Worm (Caenorhabditis elegans) whole organism, midembryonic: ENCODE measurements around the gene W03G1.2.

ENCODE experiments used
- med-1 ChIP-seq: sonication (generic microtip); optimal IDR thresholded peaks from 2 replicates; lab custom pipeline; 2017; ENCODE audit warnings: missing genetic modification characterization, mild to moderate bottlenecking, missing compliant biosample characterization, antibody characterized with exemption, missing genetic modification reagents; ENCODE audit not compliant: insufficient read depth
- ztf-23 ChIP-seq: fragments of 200-800 bp; sonication (Bioruptor generic); IDR thresholded peaks from 2 replicates; pipeline ENCODE4 v1.3.6; 2022; ENCODE audit warnings: missing genetic modification reagents, missing genetic modification characterization, missing compliant biosample characterization

ce11 chrIV:560780-561179, 36.3 kb downstream of the W03G1.2 start:
- no peak for TF ChIP-seq med-1 (GFP tag; lab: Kevin White, UChicago)
- no peak for TF ChIP-seq ztf-23 (GFP tag; lab: Robert Waterston, UW)
